Fruit fly (Drosophila melanogaster) whole organism, embryonic: ENCODE data around the gene pigs.

Experiments
- Awh ChIP-seq: fragments of 200-800 bp; sonication (Bioruptor generic); IDR thresholded peaks from 2 replicates; pipeline ENCODE4, ENCODE4 v1.3.6; 2022; ENCODE audit warnings: missing biosample characterization, missing genetic modification characterization
- BEAF-32 ChIP-seq: fragments of 200-800 bp; sonication (Bioruptor generic); optimal IDR thresholded peaks from 3 replicates; lab custom pipeline; 2017; ENCODE audit warnings: missing biosample characterization, missing genetic modification characterization, mild to moderate bottlenecking, moderate library complexity, missing genetic modification reagents
- CG1024 ChIP-seq: fragments of 200-800 bp; sonication (Bioruptor generic); IDR thresholded peaks from 2 replicates; pipeline ENCODE4 v1.3.6; 2022; ENCODE audit warnings: missing biosample characterization, missing genetic modification characterization
- CG10959 ChIP-seq: fragments of 200-800 bp; sonication (Bioruptor generic); IDR thresholded peaks from 2 replicates; pipeline ENCODE4 v1.3.6; 2022; ENCODE audit warnings: missing biosample characterization, missing genetic modification characterization
- CG11093 ChIP-seq: fragments of 200-800 bp; sonication (Bioruptor generic); IDR thresholded peaks from 3 replicates; pipeline ENCODE4 v1.3.6; 2022; ENCODE audit warnings: missing biosample characterization, missing genetic modification characterization
- CG11504 ChIP-seq: fragments of 200-800 bp; sonication (Bioruptor generic); optimal IDR thresholded peaks from 3 replicates; lab custom pipeline; 2019; ENCODE audit warnings: missing biosample characterization, mild to moderate bottlenecking, missing genetic modification characterization, moderate library complexity
- CG12071 ChIP-seq: fragments of 200-800 bp; sonication (Bioruptor generic); optimal IDR thresholded peaks from 3 replicates; lab custom pipeline; 2018; ENCODE audit warnings: missing biosample characterization, mild to moderate bottlenecking, missing genetic modification characterization
- CG12155 ChIP-seq: fragments of 200-800 bp; sonication (Bioruptor generic); optimal IDR thresholded peaks from 3 replicates; lab custom pipeline; 2016; ENCODE audit warnings: missing biosample characterization, missing genetic modification characterization
- CG12744 ChIP-seq: fragments of 200-800 bp; sonication (Bioruptor generic); optimal IDR thresholded peaks from 2 replicates; lab custom pipeline; 2016; ENCODE audit warnings: missing biosample characterization, missing genetic modification characterization
- CG15514 ChIP-seq: fragments of 200-800 bp; sonication (Bioruptor generic); optimal IDR thresholded peaks from 3 replicates; lab custom pipeline; 2017; ENCODE audit warnings: missing biosample characterization, missing genetic modification characterization, mild to moderate bottlenecking, moderate library complexity, missing genetic modification reagents
- CG17612 ChIP-seq: fragments of 200-800 bp; sonication (Bioruptor generic); IDR thresholded peaks from 2 replicates; pipeline ENCODE4 v1.3.6; 2022; ENCODE audit warnings: missing biosample characterization, missing genetic modification characterization
- CG1792 ChIP-seq: fragments of 200-800 bp; sonication (Bioruptor generic); optimal IDR thresholded peaks from 2 replicates; lab custom pipeline; 2016; ENCODE audit warnings: missing biosample characterization, missing genetic modification characterization
- CG31224 ChIP-seq: fragments of 200-800 bp; sonication (Bioruptor generic); IDR thresholded peaks from 2 replicates; pipeline ENCODE4 v1.3.6; 2022; ENCODE audit warnings: missing biosample characterization, missing genetic modification characterization
- CG31365 ChIP-seq: fragments of 200-800 bp; sonication (Bioruptor generic); optimal IDR thresholded peaks from 2 replicates; lab custom pipeline; 2018; ENCODE audit warnings: missing biosample characterization, mild to moderate bottlenecking, missing genetic modification characterization
- CG31388 ChIP-seq: fragments of 200-800 bp; sonication (Bioruptor generic); optimal IDR thresholded peaks from 2 replicates; lab custom pipeline; 2016; ENCODE audit warnings: missing biosample characterization, missing genetic modification characterization
- CG3838 ChIP-seq: fragments of 200-800 bp; sonication (Bioruptor generic); optimal IDR thresholded peaks from 3 replicates; lab custom pipeline; 2016; ENCODE audit warnings: missing biosample characterization, missing genetic modification characterization
- CG4360 ChIP-seq: fragments of 200-800 bp; sonication (Bioruptor generic); IDR thresholded peaks from 2 replicates; pipeline ENCODE4 v1.3.6; 2022; ENCODE audit warnings: missing biosample characterization, missing genetic modification characterization
- CG4404 ChIP-seq: fragments of 200-800 bp; sonication (Bioruptor generic); IDR thresholded peaks from 2 replicates; pipeline ENCODE4 v1.3.6; 2022; ENCODE audit warnings: missing biosample characterization, missing genetic modification characterization
- CG4424 ChIP-seq: fragments of 200-800 bp; sonication (Bioruptor generic); optimal IDR thresholded peaks from 3 replicates; lab custom pipeline; 2016; ENCODE audit warnings: missing biosample characterization, missing genetic modification characterization
- CG7928 ChIP-seq: fragments of 200-800 bp; sonication (Bioruptor generic); optimal IDR thresholded peaks from 2 replicates; lab custom pipeline; 2017; ENCODE audit warnings: missing biosample characterization, mild to moderate bottlenecking, missing genetic modification characterization
- CG9609 ChIP-seq: fragments of 200-800 bp; sonication (Bioruptor generic); optimal IDR thresholded peaks from 3 replicates; lab custom pipeline; 2016; ENCODE audit warnings: missing biosample characterization, missing genetic modification characterization
- Dip2 ChIP-seq: fragments of 200-800 bp; sonication (Bioruptor generic); IDR thresholded peaks from 2 replicates; pipeline ENCODE4 v1.3.6; 2022; ENCODE audit warnings: missing biosample characterization, missing genetic modification characterization
- Dll ChIP-seq: fragments of 200-800 bp; sonication (Bioruptor generic); IDR thresholded peaks from 4 replicates; pipeline ENCODE4 v1.3.6; 2022; ENCODE audit warnings: missing biosample characterization, missing genetic modification characterization; ENCODE audit not compliant: partially characterized antibody
- E2f1 ChIP-seq: fragments of 200-800 bp; sonication (Bioruptor generic); IDR thresholded peaks from 2 replicates; pipeline ENCODE4 v1.3.6; 2022; ENCODE audit warnings: missing biosample characterization, missing genetic modification characterization
- Eip74EF ChIP-seq, 2 experiments: fragments of 200-800 bp in 1 of 2; fragments of >200 bp in 1 of 2; sonication (Bioruptor generic) in 1 of 2; optimal IDR thresholded peaks; 2 replicates each; lab custom pipeline; 2017 to 2019; ENCODE audit warnings: missing biosample characterization in 2 of 2, missing genetic modification characterization in 2 of 2, mild to moderate bottlenecking in 1 of 2, moderate library complexity in 1 of 2
- H15 ChIP-seq: fragments of 200-800 bp; sonication (Bioruptor generic); IDR thresholded peaks from 3 replicates; pipeline ENCODE4 v1.3.6; 2022; ENCODE audit warnings: missing biosample characterization, missing genetic modification characterization
- Kr ChIP-seq: fragments of 200-800 bp; sonication (Bioruptor generic); optimal IDR thresholded peaks from 2 replicates; lab custom pipeline; 2017; ENCODE audit warnings: missing biosample characterization, mild to moderate bottlenecking, missing genetic modification characterization
- NC2α ChIP-seq: fragments of 200-800 bp; sonication (Bioruptor generic); optimal IDR thresholded peaks from 2 replicates; lab custom pipeline; 2016; ENCODE audit warnings: missing biosample characterization, missing genetic modification characterization
- NFAT ChIP-seq: fragments of 200-800 bp; sonication (Bioruptor generic); IDR thresholded peaks from 2 replicates; pipeline ENCODE4 v1.3.6; 2022; ENCODE audit warnings: missing biosample characterization, missing genetic modification characterization
- Nf-YB ChIP-seq: fragments of 200-800 bp; sonication (Bioruptor generic); optimal IDR thresholded peaks from 3 replicates; lab custom pipeline; 2019; ENCODE audit warnings: missing biosample characterization, mild to moderate bottlenecking, missing genetic modification characterization, moderate library complexity
- TFAM ChIP-seq: fragments of 200-800 bp; sonication (Bioruptor generic); optimal IDR thresholded peaks from 2 replicates; lab custom pipeline; 2017; ENCODE audit warnings: missing biosample characterization, missing genetic modification characterization, inconsistent platforms
- Taf1 ChIP-seq: fragments of 200-800 bp; sonication (Bioruptor generic); IDR thresholded peaks from 2 replicates; pipeline ENCODE4 v1.3.6; 2022; ENCODE audit warnings: missing biosample characterization, missing genetic modification characterization
- cad ChIP-seq: fragments of >200 bp; optimal IDR thresholded peaks from 2 replicates; lab custom pipeline; 2017; ENCODE audit warnings: missing biosample characterization, missing genetic modification characterization
- crc ChIP-seq: fragments of 200-800 bp; sonication (Bioruptor generic); optimal IDR thresholded peaks from 2 replicates; lab custom pipeline; 2016; ENCODE audit warnings: missing biosample characterization, missing genetic modification characterization
- disco-r ChIP-seq: fragments of 200-800 bp; sonication (Bioruptor generic); optimal IDR thresholded peaks from 2 replicates; lab custom pipeline; 2016; ENCODE audit warnings: missing biosample characterization, missing genetic modification characterization
- dysf ChIP-seq: fragments of 200-800 bp; sonication (Bioruptor generic); IDR thresholded peaks from 3 replicates; pipeline ENCODE4 v1.3.6; 2022; ENCODE audit warnings: missing biosample characterization, missing genetic modification characterization
- gce ChIP-seq: fragments of 200-800 bp; sonication (Bioruptor generic); IDR thresholded peaks from 3 replicates; pipeline ENCODE4 v1.3.6; 2022; ENCODE audit warnings: missing biosample characterization, missing genetic modification characterization
- h ChIP-seq: fragments of >200 bp; optimal IDR thresholded peaks from 2 replicates; lab custom pipeline; 2017
- kni ChIP-seq: fragments of 200-800 bp; sonication (Bioruptor generic); optimal IDR thresholded peaks from 3 replicates; lab custom pipeline; 2017; ENCODE audit warnings: mild to moderate bottlenecking, missing biosample characterization, missing genetic modification reagents, missing genetic modification characterization
- lab ChIP-seq: fragments of 200-800 bp; sonication (Bioruptor generic); optimal IDR thresholded peaks from 3 replicates; lab custom pipeline; 2017; ENCODE audit warnings: missing biosample characterization, missing genetic modification characterization, mild to moderate bottlenecking, moderate library complexity, missing genetic modification reagents
- nom ChIP-seq: fragments of 200-800 bp; sonication (Bioruptor generic); optimal IDR thresholded peaks from 2 replicates; lab custom pipeline; 2017; ENCODE audit warnings: missing biosample characterization, missing genetic modification characterization, mild to moderate bottlenecking, moderate library complexity, missing genetic modification reagents
- pb ChIP-seq: fragments of 200-800 bp; sonication (Bioruptor generic); optimal IDR thresholded peaks from 3 replicates; lab custom pipeline; 2016; ENCODE audit warnings: missing biosample characterization, missing genetic modification characterization
- pzg ChIP-seq: fragments of 200-800 bp; sonication (Bioruptor generic); optimal IDR thresholded peaks from 3 replicates; lab custom pipeline; 2018; ENCODE audit warnings: missing biosample characterization, mild to moderate bottlenecking, missing genetic modification characterization, moderate library complexity
- ranshi ChIP-seq: fragments of 200-800 bp; sonication (Bioruptor generic); IDR thresholded peaks from 2 replicates; pipeline ENCODE4 v1.3.6; 2022; ENCODE audit warnings: missing biosample characterization, missing genetic modification characterization
- repo ChIP-seq: fragments of 200-800 bp; sonication (Bioruptor generic); optimal IDR thresholded peaks from 2 replicates; lab custom pipeline; 2016; ENCODE audit warnings: missing biosample characterization, missing genetic modification characterization
- run ChIP-seq: fragments of 200-800 bp; sonication (Bioruptor generic); optimal IDR thresholded peaks from 3 replicates; lab custom pipeline; 2018; ENCODE audit warnings: missing biosample characterization, mild to moderate bottlenecking, missing genetic modification characterization
- slbo ChIP-seq: fragments of 200-800 bp; sonication (Bioruptor generic); IDR thresholded peaks from 2 replicates; pipeline ENCODE4 v1.3.6; 2022; ENCODE audit warnings: missing biosample characterization, missing genetic modification characterization
- sqz ChIP-seq: fragments of 200-800 bp; sonication (Bioruptor generic); optimal IDR thresholded peaks from 3 replicates; lab custom pipeline; 2018; ENCODE audit warnings: missing biosample characterization, mild to moderate bottlenecking, missing genetic modification characterization
- sug ChIP-seq: fragments of 200-800 bp; optimal IDR thresholded peaks from 2 replicates; lab custom pipeline; 2019; ENCODE audit warnings: missing biosample characterization, mild to moderate bottlenecking, missing genetic modification characterization, moderate library complexity
- trh ChIP-seq: fragments of 200-800 bp; sonication (Bioruptor generic); optimal IDR thresholded peaks from 2 replicates; lab custom pipeline; 2016; ENCODE audit warnings: missing biosample characterization, missing genetic modification characterization
- tup ChIP-seq: fragments of 200-800 bp; sonication (Bioruptor generic); optimal IDR thresholded peaks from 2 replicates; lab custom pipeline; 2016; ENCODE audit warnings: missing biosample characterization, mild to moderate bottlenecking, missing genetic modification characterization, moderate library complexity

Gene pigs

DNA sequence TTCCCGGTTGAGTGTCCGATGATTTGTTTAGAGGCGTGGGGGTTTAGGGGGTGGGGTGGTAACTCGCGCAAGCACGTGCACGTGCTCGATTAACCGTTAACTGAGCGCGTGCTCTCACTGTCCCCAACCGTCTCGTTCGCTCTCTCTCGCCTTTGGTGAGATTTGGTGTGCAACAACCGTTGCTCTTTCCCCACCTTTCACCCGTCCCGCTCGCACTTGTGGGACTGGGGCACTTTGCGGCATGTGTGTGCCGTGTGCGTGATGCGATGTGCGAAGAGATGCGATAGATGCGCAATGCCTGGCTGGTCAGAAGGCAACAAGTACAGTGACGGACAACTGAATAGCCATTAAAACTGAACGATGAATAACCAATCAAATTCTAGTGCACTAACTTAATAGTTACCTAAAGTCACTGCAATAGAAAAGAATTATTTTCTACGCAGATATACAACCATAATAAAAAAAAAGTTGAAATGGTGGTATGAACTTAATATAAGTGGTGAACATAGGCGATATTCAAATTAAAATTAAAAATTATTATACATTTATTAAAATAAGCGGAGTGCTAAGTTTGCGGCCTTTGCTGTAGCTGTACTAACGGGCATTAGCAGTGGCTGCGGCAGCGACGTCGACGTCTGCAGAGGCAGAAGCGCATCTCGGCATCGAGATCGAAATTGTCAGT is 28.5 kb upstream of the pigs start (continued):
- peak; percentile 35 for TF ChIP-seq tup (GFP tag; lab: Kevin White, UChicago)
- TF ChIP-seq kni (GFP tag; lab: Kevin White, UChicago) = peak; percentile 70
- TF ChIP-seq CG4424 (GFP tag; lab: Kevin White, UChicago) = peak; percentile 86
- TF ChIP-seq NC2α = no peak
- no peak for TF ChIP-seq Dip2 (GFP tag; lab: Robert Waterston, UW)
- TF ChIP-seq CG12071 (GFP tag; lab: Kevin White, UChicago) = peak; percentile 57
- peak; percentile 65 for TF ChIP-seq CG31224 (GFP tag; lab: Robert Waterston, UW)
- peak; percentile 48; the same call in 1 of the 2 replicates for TF ChIP-seq CG1024 (GFP tag; lab: Robert Waterston, UW)
- no peak for TF ChIP-seq pb (GFP tag; lab: Kevin White, UChicago)
- peak; percentile 62 for TF ChIP-seq CG12155 (GFP tag; lab: Kevin White, UChicago)
- TF ChIP-seq CG4404 (GFP tag; lab: Robert Waterston, UW) = peak; percentile 75
- TF ChIP-seq repo (GFP tag; lab: Kevin White, UChicago) = no peak
- peak; percentile 76 for TF ChIP-seq sug (tag; lab: Kevin White, UChicago)
- TF ChIP-seq run (tag; lab: Kevin White, UChicago) = peak; percentile 77
- TF ChIP-seq pzg = no peak
- no peak for TF ChIP-seq Kr (GFP tag; lab: Kevin White, UChicago)
- peak; percentile 66 for TF ChIP-seq Awh (GFP tag; lab: Robert Waterston, UW)
- no peak for TF ChIP-seq nom (GFP tag; lab: Kevin White, UChicago)
- TF ChIP-seq dysf = peak; percentile 89
- peak; percentile 40; the same call in 1 of the 2 replicates for TF ChIP-seq CG17612 (GFP tag; lab: Robert Waterston, UW)
- TF ChIP-seq crc (GFP tag; lab: Kevin White, UChicago) = no peak
- peak; percentile 93 for TF ChIP-seq CG11504 (tag; lab: Kevin White, UChicago)
- peak; percentile 69 for TF ChIP-seq slbo (GFP tag; lab: Robert Waterston, UW)
- peak; percentile 73 for TF ChIP-seq H15 (GFP tag; lab: Robert Waterston, UW)
- TF ChIP-seq CG7928 = peak; percentile 35
- TF ChIP-seq Dll (GFP tag; lab: Robert Waterston, UW) = no peak
- TF ChIP-seq cad (GFP tag; lab: Kevin White, UChicago) = no peak
- TF ChIP-seq Nf-YB = peak; percentile 82
- TF ChIP-seq CG9609 = no peak
- TF ChIP-seq CG31365 (tag; lab: Kevin White, UChicago) = peak; percentile 51
- peak; percentile 49 for TF ChIP-seq CG15514
- TF ChIP-seq trh (GFP tag; lab: Kevin White, UChicago) = peak; percentile 53
- TF ChIP-seq NFAT = peak; percentile 18; the same call in 1 of the 2 replicates
- TF ChIP-seq Taf1 = peak; percentile 35; the same call in 1 of the 2 replicates
- no peak for TF ChIP-seq CG1792 (GFP tag; lab: Kevin White, UChicago)
- TF ChIP-seq CG12744 (GFP tag; lab: Kevin White, UChicago) = no peak
- TF ChIP-seq CG3838 (GFP tag; lab: Kevin White, UChicago) = no peak
- no peak for TF ChIP-seq disco-r (GFP tag; lab: Kevin White, UChicago)
- no peak for TF ChIP-seq h
- TF ChIP-seq CG4360 (GFP tag; lab: Robert Waterston, UW) = no peak
- TF ChIP-seq CG10959 = peak; percentile 80
- TF ChIP-seq ranshi = peak; percentile 81
- TF ChIP-seq gce (GFP tag; lab: Robert Waterston, UW) = no peak
- TF ChIP-seq CG31388 = peak; percentile 61
- TF ChIP-seq BEAF-32 (GFP tag; lab: Kevin White, UChicago) = no peak
- TF ChIP-seq TFAM = peak; percentile 40
- peak; percentile 88 for TF ChIP-seq sqz (GFP tag; lab: Kevin White, UChicago)
- peak; percentile 78 for TF ChIP-seq E2f1 (GFP tag; lab: Robert Waterston, UW)
- peak in 1 of 2 experiments; percentile 86 for TF ChIP-seq Eip74EF (GFP tag; optimal IDR thresholded peaks at IDR 0.05; lab: Kevin White, UChicago)
- peak; percentile 84 for TF ChIP-seq lab
- peak; percentile 81; the same call in 1 of the 3 replicates for TF ChIP-seq CG11093 (GFP tag; lab: Robert Waterston, UW)
